Fruit fly (Drosophila melanogaster): ENCODE data around the gene spen.

spen gene

DNA sequence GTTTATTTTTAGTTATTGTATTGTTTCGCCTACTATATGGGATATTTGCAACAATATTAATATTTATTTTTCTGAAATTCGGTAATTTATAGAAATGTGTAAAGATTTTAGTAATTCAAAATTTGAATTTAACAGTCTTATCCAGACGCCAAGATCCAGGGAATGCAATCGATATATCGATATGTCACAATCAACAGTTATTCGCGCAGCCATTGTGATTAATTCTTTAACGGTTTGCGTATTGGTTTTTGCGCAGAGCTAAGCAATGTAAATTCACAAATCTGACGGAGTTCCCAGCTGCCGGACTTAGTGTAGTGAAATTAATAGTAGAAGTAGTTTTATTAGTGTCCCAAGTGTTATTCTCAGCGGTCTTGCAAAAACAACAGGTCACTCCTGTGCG lies 44.4 kb upstream of the spen start, which contains the start of gene ND-15 (continued):
- TF ChIP-seq wdn (GFP tag; IDR thresholded peaks at IDR 0.05) (no peak), CG12104 (GFP tag; optimal IDR thresholded peaks at IDR 0.05) (no peak), twi (tag; optimal IDR thresholded peaks at IDR 0.05) (no peak), MBD-R2 (GFP tag; IDR thresholded peaks at IDR 0.05) (no peak), luna (GFP tag; optimal IDR thresholded peaks at IDR 0.05) (no peak), peb (GFP tag; IDR thresholded peaks at IDR 0.05) (no peak), sisA (GFP tag; IDR thresholded peaks at IDR 0.05) (no peak), eve (GFP tag; optimal IDR thresholded peaks at IDR 0.05) (no peak), hbn (GFP tag; IDR thresholded peaks at IDR 0.05; ENCODE audit: partially characterized antibody) (peak; percentile 58), CG16813 (GFP tag; IDR thresholded peaks at IDR 0.05; ENCODE audit: partially characterized antibody) (peak; percentile 82), Ada2b (GFP tag; IDR thresholded peaks at IDR 0.05) (no peak), ato (GFP tag; IDR thresholded peaks at IDR 0.05; ENCODE audit: partially characterized antibody) (0 out of 2 replicates have a peak, but pooled peaks have one; percentile 17), CG2712 (tag; optimal IDR thresholded peaks at IDR 0.05) (peak; percentile 30), Ets97D (GFP tag; optimal IDR thresholded peaks at IDR 0.05) (peak; percentile 20), Sox102F (GFP tag; optimal IDR thresholded peaks at IDR 0.05) (no peak), CG4328 (GFP tag; optimal IDR thresholded peaks at IDR 0.05) (no peak), CG11696 (GFP tag; IDR thresholded peaks at IDR 0.05) (no peak), CG14441 (GFP tag; IDR thresholded peaks at IDR 0.05) (no peak), CG7786 (GFP tag; optimal IDR thresholded peaks at IDR 0.05) (no peak), Usf (GFP tag; optimal IDR thresholded peaks at IDR 0.05) (no peak), chn (GFP tag; optimal IDR thresholded peaks at IDR 0.05) (no peak), CG2116 (GFP tag; optimal IDR thresholded peaks at IDR 0.05) (peak; percentile 93), tio (GFP tag; optimal IDR thresholded peaks at IDR 0.05) (no peak), CG14965 (GFP tag; optimal IDR thresholded peaks at IDR 0.05; ENCODE audit: borderline replicate concordance) (no peak), Nf-YA (GFP tag; IDR thresholded peaks at IDR 0.05) (no peak), gsb-n (tag; optimal IDR thresholded peaks at IDR 0.05) (no peak), bsh (GFP tag; optimal IDR thresholded peaks at IDR 0.05) (no peak), dm (GFP tag; optimal IDR thresholded peaks at IDR 0.05) (no peak), CG15696 (tag; optimal IDR thresholded peaks at IDR 0.05) (no peak), sob (GFP tag; IDR thresholded peaks at IDR 0.05) (0 out of 2 replicates have a peak, but pooled peaks have one; percentile 15), shn (GFP tag; optimal IDR thresholded peaks at IDR 0.05) (no peak), CG9876 (GFP tag; optimal IDR thresholded peaks at IDR 0.05) (no peak), aop (GFP tag; IDR thresholded peaks at IDR 0.05) (no peak), CG3995 (GFP tag; optimal IDR thresholded peaks at IDR 0.05) (peak; percentile 91), ftz-f1 (GFP tag; optimal IDR thresholded peaks at IDR 0.05) (no peak), CG2199 (GFP tag; IDR thresholded peaks at IDR 0.05) (no peak), CG7987 (GFP tag; optimal IDR thresholded peaks at IDR 0.05) (no peak), CG12744 (GFP tag; optimal IDR thresholded peaks at IDR 0.05) (no peak), scrt (GFP tag; optimal IDR thresholded peaks at IDR 0.05) (peak; percentile 73), CG2129 (GFP tag; IDR thresholded peaks at IDR 0.05; ENCODE audit: partially characterized antibody) (peak; percentile 45; the same call in 1 of the 2 replicates), CG32772 (GFP tag; IDR thresholded peaks at IDR 0.05) (no peak), vnd (GFP tag; IDR thresholded peaks at IDR 0.05; ENCODE audit: partially characterized antibody) (peak; percentile 66), Dbx (GFP tag; IDR thresholded peaks at IDR 0.05) (no peak), CG17612 (GFP tag; IDR thresholded peaks at IDR 0.05) (no peak), CG15514 (GFP tag; optimal IDR thresholded peaks at IDR 0.05) (peak; percentile 86), CG17186 (GFP tag; optimal IDR thresholded peaks at IDR 0.05) (peak; percentile 58), HmgD (GFP tag; optimal IDR thresholded peaks at IDR 0.05) (no peak), ewg (GFP tag; optimal IDR thresholded peaks at IDR 0.05) (peak; percentile 65), CG7745 (tag; optimal IDR thresholded peaks at IDR 0.05) (no peak), org-1 (GFP tag; optimal IDR thresholded peaks at IDR 0.05) (no peak), CG3847 (GFP tag; IDR thresholded peaks at IDR 0.05) (no peak), gcm (GFP tag; optimal IDR thresholded peaks at IDR 0.05) (no peak)
